Fruit fly (Drosophila melanogaster) whole organism, embryonic: Measurements from ENCODE around the gene CG17732.

Source experiments
- Atf-2 ChIP-seq: fragments of 200-800 bp; sonication (Bioruptor generic); optimal IDR thresholded peaks from 2 replicates; lab custom pipeline; 2016; ENCODE audit warnings: missing biosample characterization, missing genetic modification characterization
- BtbVII ChIP-seq: fragments of 200-800 bp; sonication (Bioruptor generic); optimal IDR thresholded peaks from 3 replicates; lab custom pipeline; 2017; ENCODE audit warnings: missing biosample characterization, mild to moderate bottlenecking, missing genetic modification characterization
- CG10959 ChIP-seq: fragments of 200-800 bp; sonication (Bioruptor generic); IDR thresholded peaks from 2 replicates; pipeline ENCODE4 v1.3.6; 2022; ENCODE audit warnings: missing biosample characterization, missing genetic modification characterization
- CG11504 ChIP-seq: fragments of 200-800 bp; sonication (Bioruptor generic); optimal IDR thresholded peaks from 3 replicates; lab custom pipeline; 2019; ENCODE audit warnings: missing biosample characterization, mild to moderate bottlenecking, missing genetic modification characterization, moderate library complexity
- CG12769 ChIP-seq: fragments of 200-800 bp; sonication (Bioruptor generic); optimal IDR thresholded peaks from 2 replicates; lab custom pipeline; 2019; ENCODE audit warnings: missing biosample characterization, mild to moderate bottlenecking, missing genetic modification characterization, moderate library complexity
- CG13424 ChIP-seq: fragments of 200-800 bp; sonication (Bioruptor generic); optimal IDR thresholded peaks from 2 replicates; lab custom pipeline; 2019; ENCODE audit warnings: missing biosample characterization, mild to moderate bottlenecking, missing genetic modification characterization, moderate library complexity
- CG14860 ChIP-seq: fragments of 200-800 bp; sonication (Bioruptor generic); IDR thresholded peaks from 3 replicates; pipeline ENCODE4 v1.3.6; 2022; ENCODE audit warnings: missing biosample characterization, missing genetic modification characterization; ENCODE audit not compliant: partially characterized antibody
- CG1603 ChIP-seq: fragments of 200-800 bp; sonication (Bioruptor generic); optimal IDR thresholded peaks from 2 replicates; lab custom pipeline; 2019; ENCODE audit warnings: missing biosample characterization, mild to moderate bottlenecking, missing genetic modification characterization, moderate library complexity
- CG18599 ChIP-seq: fragments of 200-800 bp; sonication (Bioruptor generic); optimal IDR thresholded peaks from 3 replicates; lab custom pipeline; 2017; ENCODE audit warnings: missing biosample characterization, missing genetic modification characterization, mild to moderate bottlenecking, moderate library complexity, missing genetic modification reagents
- CG2120 ChIP-seq: fragments of 200-800 bp; sonication (Bioruptor generic); optimal IDR thresholded peaks from 3 replicates; lab custom pipeline; 2016; ENCODE audit warnings: missing biosample characterization, missing genetic modification characterization
- CG2678 ChIP-seq: fragments of 200-800 bp; sonication (Bioruptor generic); optimal IDR thresholded peaks from 3 replicates; lab custom pipeline; 2019; ENCODE audit warnings: missing biosample characterization, mild to moderate bottlenecking, missing genetic modification characterization, moderate library complexity
- CG34376 ChIP-seq: fragments of 200-800 bp; sonication (Bioruptor generic); optimal IDR thresholded peaks from 2 replicates; lab custom pipeline; 2018; ENCODE audit warnings: missing biosample characterization, mild to moderate bottlenecking, missing genetic modification characterization
- CG3995 ChIP-seq: fragments of 200-800 bp; sonication (Bioruptor generic); optimal IDR thresholded peaks from 3 replicates; lab custom pipeline; 2016; ENCODE audit warnings: missing biosample characterization, missing genetic modification characterization
- CG4820 ChIP-seq: fragments of 200-800 bp; sonication (Bioruptor generic); optimal IDR thresholded peaks from 3 replicates; lab custom pipeline; 2016; ENCODE audit warnings: missing biosample characterization, missing genetic modification characterization
- CG6813 ChIP-seq: fragments of 200-800 bp; sonication (Bioruptor generic); optimal IDR thresholded peaks from 2 replicates; lab custom pipeline; 2017; ENCODE audit warnings: missing biosample characterization, missing genetic modification characterization, mild to moderate bottlenecking, moderate library complexity, missing genetic modification reagents
- CG6854 ChIP-seq: fragments of 200-800 bp; sonication (Bioruptor generic); optimal IDR thresholded peaks from 3 replicates; lab custom pipeline; 2017; ENCODE audit warnings: missing biosample characterization, mild to moderate bottlenecking, missing genetic modification characterization
- CG7556 ChIP-seq: fragments of 200-800 bp; sonication (Bioruptor generic); optimal IDR thresholded peaks from 2 replicates; lab custom pipeline; 2017; ENCODE audit warnings: missing biosample characterization, mild to moderate bottlenecking, missing genetic modification characterization
- CG7786 ChIP-seq: fragments of 200-800 bp; sonication (Bioruptor generic); optimal IDR thresholded peaks from 2 replicates; lab custom pipeline; 2016; ENCODE audit warnings: missing biosample characterization, missing genetic modification characterization
- CG7839 ChIP-seq: fragments of 200-800 bp; sonication (Bioruptor generic); optimal IDR thresholded peaks from 3 replicates; lab custom pipeline; 2018; ENCODE audit warnings: missing biosample characterization, mild to moderate bottlenecking, missing genetic modification characterization, moderate library complexity
- Fer1 ChIP-seq: fragments of 200-800 bp; sonication (Bioruptor generic); optimal IDR thresholded peaks from 2 replicates; lab custom pipeline; 2017; ENCODE audit warnings: missing biosample characterization, mild to moderate bottlenecking, missing genetic modification characterization
- Hr51 ChIP-seq, 2 experiments: fragments of 200-800 bp; sonication (Bioruptor generic); optimal IDR thresholded peaks; 2 replicates in 1 of 2; 3 replicates in 1 of 2; lab custom pipeline; 2016 to 2018; ENCODE audit warnings: missing biosample characterization in 2 of 2, missing genetic modification characterization in 2 of 2, mild to moderate bottlenecking in 1 of 2, moderate library complexity in 1 of 2
- Med ChIP-seq: fragments of 200-800 bp; sonication (Bioruptor generic); peaks from one replicate; lab custom pipeline; 2016; ENCODE audit warnings: missing biosample characterization, missing genetic modification characterization, mild to moderate bottlenecking, inconsistent platforms, moderate library complexity
- Meics ChIP-seq: fragments of 200-800 bp; sonication (Bioruptor generic); optimal IDR thresholded peaks from 2 replicates; lab custom pipeline; 2017; ENCODE audit warnings: missing biosample characterization, mild to moderate bottlenecking, missing genetic modification characterization
- NC2β ChIP-seq: fragments of 200-800 bp; sonication (Bioruptor generic); optimal IDR thresholded peaks from 2 replicates; lab custom pipeline; 2016; ENCODE audit warnings: missing biosample characterization, missing genetic modification characterization
- Oaz ChIP-seq: fragments of 200-800 bp; sonication (Bioruptor generic); IDR thresholded peaks from 2 replicates; pipeline ENCODE4 v1.3.6; 2022; ENCODE audit warnings: missing biosample characterization, missing genetic modification characterization
- Ptx1 ChIP-seq: fragments of 200-800 bp; sonication (Bioruptor generic); IDR thresholded peaks from 2 replicates; pipeline ENCODE4 v1.3.6; 2022; ENCODE audit warnings: missing biosample characterization, missing genetic modification characterization
- Sry-δ ChIP-seq: fragments of 200-800 bp; sonication (Bioruptor generic); optimal IDR thresholded peaks from 2 replicates; lab custom pipeline; 2016; ENCODE audit warnings: missing biosample characterization, missing genetic modification characterization
- az2 ChIP-seq: fragments of 200-800 bp; sonication (Bioruptor generic); optimal IDR thresholded peaks from 3 replicates; lab custom pipeline; 2016; ENCODE audit warnings: missing biosample characterization, missing genetic modification characterization
- bowl ChIP-seq: fragments of 200-800 bp; sonication (Bioruptor generic); IDR thresholded peaks from 2 replicates; pipeline ENCODE4 v1.3.6; 2022; ENCODE audit warnings: missing biosample characterization, missing genetic modification characterization
- chn ChIP-seq: fragments of 200-800 bp; sonication (Bioruptor generic); optimal IDR thresholded peaks from 2 replicates; lab custom pipeline; 2016; ENCODE audit warnings: missing biosample characterization, missing genetic modification characterization
- cwo ChIP-seq: fragments of 200-800 bp; sonication (Bioruptor generic); optimal IDR thresholded peaks from 3 replicates; lab custom pipeline; 2017; ENCODE audit warnings: missing biosample characterization, missing genetic modification characterization, mild to moderate bottlenecking, moderate library complexity, missing genetic modification reagents
- dpn ChIP-seq, 2 experiments: fragments of 200-800 bp; sonication (Bioruptor generic); optimal IDR thresholded peaks; 3 replicates each; lab custom pipeline; 2016; ENCODE audit warnings: missing biosample characterization in 2 of 2, missing genetic modification characterization in 2 of 2
- dysf ChIP-seq: fragments of 200-800 bp; sonication (Bioruptor generic); IDR thresholded peaks from 3 replicates; pipeline ENCODE4 v1.3.6; 2022; ENCODE audit warnings: missing biosample characterization, missing genetic modification characterization
- fd3F ChIP-seq: fragments of 200-800 bp; sonication (Bioruptor generic); optimal IDR thresholded peaks from 2 replicates; lab custom pipeline; 2018; ENCODE audit warnings: missing biosample characterization, mild to moderate bottlenecking, missing genetic modification characterization, moderate library complexity
- fd96Cb ChIP-seq: fragments of 200-800 bp; sonication (Bioruptor generic); optimal IDR thresholded peaks from 2 replicates; lab custom pipeline; 2018; ENCODE audit warnings: missing biosample characterization, mild to moderate bottlenecking, missing genetic modification characterization, moderate library complexity
- gem ChIP-seq: fragments of 200-800 bp; sonication (Bioruptor generic); optimal IDR thresholded peaks from 2 replicates; lab custom pipeline; 2019; ENCODE audit warnings: missing biosample characterization, mild to moderate bottlenecking, missing genetic modification characterization, moderate library complexity
- kah ChIP-seq: fragments of 200-800 bp; sonication (Bioruptor generic); optimal IDR thresholded peaks from 2 replicates; lab custom pipeline; 2018; ENCODE audit warnings: missing biosample characterization, mild to moderate bottlenecking, missing genetic modification characterization
- kni ChIP-seq: fragments of 200-800 bp; sonication (Bioruptor generic); optimal IDR thresholded peaks from 3 replicates; lab custom pipeline; 2017; ENCODE audit warnings: mild to moderate bottlenecking, missing biosample characterization, missing genetic modification reagents, missing genetic modification characterization
- lab ChIP-seq: fragments of 200-800 bp; sonication (Bioruptor generic); optimal IDR thresholded peaks from 3 replicates; lab custom pipeline; 2017; ENCODE audit warnings: missing biosample characterization, missing genetic modification characterization, mild to moderate bottlenecking, moderate library complexity, missing genetic modification reagents
- lilli ChIP-seq: fragments of 200-800 bp; sonication (Bioruptor generic); optimal IDR thresholded peaks from 3 replicates; lab custom pipeline; 2016; ENCODE audit warnings: missing biosample characterization, missing genetic modification characterization
- lmd ChIP-seq: fragments of 200-800 bp; sonication (Bioruptor generic); IDR thresholded peaks from 2 replicates; pipeline ENCODE4 v1.3.6; 2022; ENCODE audit warnings: missing biosample characterization, missing genetic modification characterization
- lola ChIP-seq, 3 experiments: fragments of >200 bp in 2 of 3; fragments of 200-800 bp in 1 of 3; sonication (Bioruptor generic) in 1 of 3; optimal IDR thresholded peaks; 2 replicates each; lab custom pipeline; 2017 to 2019; ENCODE audit warnings: missing biosample characterization in 3 of 3, missing genetic modification characterization in 3 of 3, mild to moderate bottlenecking in 1 of 3, moderate library complexity in 1 of 3
- odd ChIP-seq: fragments of 200-800 bp; sonication (Bioruptor generic); optimal IDR thresholded peaks from 2 replicates; lab custom pipeline; 2017; ENCODE audit warnings: missing biosample characterization, mild to moderate bottlenecking, missing genetic modification characterization
- row ChIP-seq: fragments of 200-800 bp; sonication (Bioruptor generic); IDR thresholded peaks from 3 replicates; pipeline ENCODE4 v1.3.6; 2022; ENCODE audit warnings: missing biosample characterization, missing genetic modification characterization
- sens ChIP-seq: fragments of 200-800 bp; sonication (Bioruptor generic); peaks from one replicate; lab custom pipeline; 2016; ENCODE audit warnings: missing biosample characterization, missing genetic modification characterization
- slbo ChIP-seq: fragments of 200-800 bp; sonication (Bioruptor generic); IDR thresholded peaks from 2 replicates; pipeline ENCODE4 v1.3.6; 2022; ENCODE audit warnings: missing biosample characterization, missing genetic modification characterization
- slou ChIP-seq: fragments of 200-800 bp; sonication (Bioruptor generic); optimal IDR thresholded peaks from 3 replicates; lab custom pipeline; 2016; ENCODE audit warnings: missing biosample characterization, missing genetic modification characterization
- so ChIP-seq: fragments of 200-800 bp; sonication (Bioruptor generic); IDR thresholded peaks from 3 replicates; pipeline ENCODE4 v1.3.6; 2022; ENCODE audit warnings: missing biosample characterization, missing genetic modification characterization
- sug ChIP-seq: fragments of 200-800 bp; optimal IDR thresholded peaks from 2 replicates; lab custom pipeline; 2019; ENCODE audit warnings: missing biosample characterization, mild to moderate bottlenecking, missing genetic modification characterization, moderate library complexity
- unpg ChIP-seq: fragments of 200-800 bp; sonication (Bioruptor generic); optimal IDR thresholded peaks from 3 replicates; lab custom pipeline; 2018; ENCODE audit warnings: missing biosample characterization, mild to moderate bottlenecking, missing genetic modification characterization, moderate library complexity

Gene CG17732

dm6 chr3L:19961805-19962204 is 19.7 kb upstream of the CG17732 start (continued):
- TF ChIP-seq Meics (GFP tag; lab: Kevin White, UChicago) (peak; percentile 36), fd96Cb (tag; lab: Kevin White, UChicago) (no peak), chn (GFP tag; lab: Kevin White, UChicago) (no peak), sug (peak; percentile 17), CG13424 (tag; lab: Kevin White, UChicago) (peak; percentile 46), Oaz (GFP tag; lab: Robert Waterston, UW) (peak; percentile 16; the same call in 1 of the 2 replicates), CG18599 (GFP tag; lab: Kevin White, UChicago) (peak; percentile 73), CG6854 (GFP tag; lab: Kevin White, UChicago) (peak; percentile 45), lilli (peak; percentile 2), lmd (GFP tag; lab: Robert Waterston, UW) (no peak), bowl (GFP tag; lab: Robert Waterston, UW) (no peak), gem (peak; percentile 40), Atf-2 (no peak), cwo (GFP tag; lab: Kevin White, UChicago) (peak; percentile 36), lola (GFP tag; optimal IDR thresholded peaks at IDR 0.05; lab: Kevin White, UChicago) (no peak), CG6813 (GFP tag; lab: Kevin White, UChicago) (peak; percentile 25), CG7556 (GFP tag; lab: Kevin White, UChicago) (peak; percentile 53), lab (peak; percentile 56), Hr51 (GFP tag; optimal IDR thresholded peaks at IDR 0.05; lab: Kevin White, UChicago) (peak in 1 of 2 experiments; percentile 52), az2 (GFP tag; lab: Kevin White, UChicago) (no peak), slou (GFP tag; lab: Kevin White, UChicago) (no peak), CG12769 (peak; percentile 45), CG7839 (peak; percentile 16), Sry-δ (no peak), CG2678 (tag; lab: Kevin White, UChicago) (peak; percentile 57), dysf (no peak), CG1603 (tag; lab: Kevin White, UChicago) (peak; percentile 21), row (GFP tag; lab: Robert Waterston, UW) (peak; percentile 50), unpg (GFP tag; lab: Kevin White, UChicago) (peak; percentile 44), slbo (GFP tag; lab: Robert Waterston, UW) (0 out of 2 replicates have a peak, but pooled peaks have one; percentile 13), Med (GFP tag; lab: Kevin White, UChicago) (peak; percentile 84), CG11504 (tag; lab: Kevin White, UChicago) (peak; percentile 50), kni (GFP tag; lab: Kevin White, UChicago) (no peak), CG10959 (GFP tag; lab: Robert Waterston, UW) (no peak), fd3F (GFP tag; lab: Kevin White, UChicago) (no peak), sens (GFP tag; lab: Kevin White, UChicago) (peak; percentile 30), BtbVII (GFP tag; lab: Kevin White, UChicago) (no peak), kah (GFP tag; lab: Kevin White, UChicago) (no peak), CG7786 (peak; percentile 12), NC2β (no peak), CG4820 (GFP tag; lab: Kevin White, UChicago) (no peak), Ptx1 (no peak), dpn (GFP tag; optimal IDR thresholded peaks at IDR 0.05; lab: Kevin White, UChicago) (peak in 1 of 2 experiments; percentile 2), CG2120 (peak; percentile 43), Fer1 (GFP tag; lab: Kevin White, UChicago) (peak; percentile 49), odd (peak; percentile 5), CG14860 (GFP tag; lab: Robert Waterston, UW) (no peak), so (GFP tag; lab: Robert Waterston, UW) (0 out of 3 replicates have a peak, but pooled peaks have one; percentile 9), CG3995 (GFP tag; lab: Kevin White, UChicago) (no peak), CG34376 (peak; percentile 28)
